Fruit fly (Drosophila melanogaster) whole organism, adult: ENCODE results near the gene peng.

Experiments
- CG11617 ChIP-seq: fragments of 200-800 bp; sonication (Bioruptor generic); optimal IDR thresholded peaks from 2 replicates; lab custom pipeline; 2017; ENCODE audit warnings: mild to moderate bottlenecking, missing biosample characterization, missing genetic modification reagents, missing genetic modification characterization
- CG12768 ChIP-seq: fragments of 200-800 bp; sonication (Bioruptor generic); optimal IDR thresholded peaks from 2 replicates; lab custom pipeline; 2017; ENCODE audit warnings: missing biosample characterization, missing genetic modification characterization, mild to moderate bottlenecking, moderate library complexity, missing genetic modification reagents
- CG14711 ChIP-seq: fragments of 200-800 bp; sonication (Bioruptor generic); optimal IDR thresholded peaks from 2 replicates; lab custom pipeline; 2018; ENCODE audit warnings: missing biosample characterization, mild to moderate bottlenecking, missing genetic modification characterization, moderate library complexity
- CG1620 ChIP-seq: fragments of 200-800 bp; sonication (Bioruptor generic); optimal IDR thresholded peaks from 2 replicates; lab custom pipeline; 2016; ENCODE audit warnings: missing biosample characterization, missing genetic modification characterization
- CG33017 ChIP-seq: fragments of 200-800 bp; sonication (Bioruptor generic); optimal IDR thresholded peaks from 2 replicates; lab custom pipeline; 2018; ENCODE audit warnings: missing biosample characterization, mild to moderate bottlenecking, missing genetic modification characterization, moderate library complexity
- CG5204 ChIP-seq: fragments of 200-800 bp; sonication (Bioruptor generic); optimal IDR thresholded peaks from 2 replicates; lab custom pipeline; 2016; ENCODE audit warnings: missing biosample characterization, missing genetic modification characterization
- CG7045 ChIP-seq: fragments of 200-800 bp; sonication (Bioruptor generic); optimal IDR thresholded peaks from 2 replicates; lab custom pipeline; 2017; ENCODE audit warnings: missing biosample characterization, mild to moderate bottlenecking, missing genetic modification characterization
- CG7101 ChIP-seq: fragments of 200-800 bp; sonication (Bioruptor generic); optimal IDR thresholded peaks from 2 replicates; lab custom pipeline; 2018; ENCODE audit warnings: missing biosample characterization, mild to moderate bottlenecking, missing genetic modification characterization, moderate library complexity
- Clk ChIP-seq: fragments of 200-800 bp; sonication (Bioruptor generic); optimal IDR thresholded peaks from 2 replicates; lab custom pipeline; 2017; ENCODE audit warnings: missing biosample characterization, missing genetic modification characterization
- Crg-1 ChIP-seq: fragments of 200-800 bp; sonication (Bioruptor generic); optimal IDR thresholded peaks from 2 replicates; lab custom pipeline; 2016; ENCODE audit warnings: missing biosample characterization, missing genetic modification characterization
- Hr96 ChIP-seq: fragments of 200-800 bp; sonication (Bioruptor generic); optimal IDR thresholded peaks from 2 replicates; lab custom pipeline; 2016; ENCODE audit warnings: missing biosample characterization, missing genetic modification characterization
- Mnt ChIP-seq: fragments of 200-800 bp; sonication (Bioruptor generic); optimal IDR thresholded peaks from 2 replicates; lab custom pipeline; 2016; ENCODE audit warnings: missing biosample characterization, mild to moderate bottlenecking, missing genetic modification characterization
- bab1 ChIP-seq: fragments of 200-800 bp; sonication (Bioruptor generic); optimal IDR thresholded peaks from 3 replicates; lab custom pipeline; 2019; ENCODE audit warnings: missing biosample characterization, mild to moderate bottlenecking, missing genetic modification characterization, moderate library complexity
- cic ChIP-seq: fragments of 200-800 bp; sonication (Bioruptor generic); optimal IDR thresholded peaks from 2 replicates; lab custom pipeline; 2017; ENCODE audit warnings: missing biosample characterization, mild to moderate bottlenecking, missing genetic modification characterization, moderate library complexity
- cnc ChIP-seq, 2 experiments: fragments of >200 bp; optimal IDR thresholded peaks; 2 replicates each; lab custom pipeline; 2017
- kay ChIP-seq: fragments of 200-800 bp; sonication (Bioruptor generic); peaks from one replicate; lab custom pipeline; 2016; ENCODE audit warnings: missing biosample characterization, missing genetic modification characterization, borderline replicate concordance
- ovo ChIP-seq: fragments of 200-800 bp; sonication (Bioruptor generic); optimal IDR thresholded peaks from 2 replicates; lab custom pipeline; 2016; ENCODE audit warnings: missing biosample characterization, missing genetic modification characterization
- pad ChIP-seq: fragments of 200-800 bp; sonication (Bioruptor generic); optimal IDR thresholded peaks from 3 replicates; lab custom pipeline; 2017; ENCODE audit warnings: missing biosample characterization, missing genetic modification characterization, mild to moderate bottlenecking, moderate library complexity, missing genetic modification reagents
- tj ChIP-seq: fragments of 200-800 bp; sonication (Bioruptor generic); optimal IDR thresholded peaks from 3 replicates; lab custom pipeline; 2017; ENCODE audit warnings: missing biosample characterization, mild to moderate bottlenecking, missing genetic modification characterization, moderate library complexity
- toe ChIP-seq: fragments of 200-800 bp; sonication (Bioruptor generic); optimal IDR thresholded peaks from 2 replicates; lab custom pipeline; 2016; ENCODE audit warnings: missing biosample characterization, missing genetic modification characterization

peng gene

dm6 chrX:21375595-21376047, 26.0 kb upstream of the peng start:
- TF ChIP-seq tj (peak; percentile 16), toe (GFP tag; lab: Kevin White, UChicago) (no peak), CG14711 (tag; lab: Kevin White, UChicago) (peak; percentile 55), cic (no peak), CG11617 (GFP tag; lab: Kevin White, UChicago) (no peak), CG7101 (tag; lab: Kevin White, UChicago) (peak; percentile 35), Mnt (GFP tag; lab: Kevin White, UChicago) (peak; percentile 17), cnc (optimal IDR thresholded peaks at IDR 0.05; lab: Kevin White, UChicago) (no peak), bab1 (GFP tag; lab: Kevin White, UChicago) (peak; percentile 84), CG7045 (no peak), CG5204 (GFP tag; lab: Kevin White, UChicago) (no peak), CG33017 (tag; lab: Kevin White, UChicago) (peak; percentile 26), Hr96 (GFP tag; lab: Kevin White, UChicago) (no peak), Crg-1 (peak; percentile 1)

- no peak for TF ChIP-seq CG33017 (tag; lab: Kevin White, UChicago)
- peak; percentile 40 for TF ChIP-seq Clk (GFP tag; lab: Kevin White, UChicago)
- peak; percentile 84 for TF ChIP-seq pad
- TF ChIP-seq cic: peak; percentile 44
- TF ChIP-seq CG1620: peak; percentile 83
- TF ChIP-seq CG12768 (GFP tag; lab: Kevin White, UChicago): peak; percentile 36
- no peak for TF ChIP-seq tj
- peak; percentile 17 for TF ChIP-seq toe (GFP tag; lab: Kevin White, UChicago)
- peak; percentile 52 for TF ChIP-seq CG14711 (tag; lab: Kevin White, UChicago)
- TF ChIP-seq CG11617 (GFP tag; lab: Kevin White, UChicago): no peak
- peak; percentile 8 for TF ChIP-seq CG5204 (GFP tag; lab: Kevin White, UChicago)
- TF ChIP-seq ovo: peak; percentile 55
- peak; percentile 72 for TF ChIP-seq Crg-1
- TF ChIP-seq cnc (optimal IDR thresholded peaks at IDR 0.05; lab: Kevin White, UChicago): no peak
- TF ChIP-seq CG7045: no peak
- peak; percentile 77 for TF ChIP-seq Hr96 (GFP tag; lab: Kevin White, UChicago)
- TF ChIP-seq bab1 (GFP tag; lab: Kevin White, UChicago): no peak
- peak; percentile 73 for TF ChIP-seq CG7101 (tag; lab: Kevin White, UChicago)
- TF ChIP-seq Mnt (GFP tag; lab: Kevin White, UChicago): peak; percentile 83
- peak; percentile 51 for TF ChIP-seq kay
These were observed 24.2 kb upstream of the peng start, which contains the start of gene slgA for dm6 chrX:21373659-21374426. slgA (plus strand) TSS chrX:21374002.

dm6 chrX:21369149-21369988, 19.7 kb upstream of the peng start:
- TF ChIP-seq pad (no peak), CG1620 (peak; percentile 27), CG11617 (GFP tag; lab: Kevin White, UChicago) (no peak), bab1 (GFP tag; lab: Kevin White, UChicago) (no peak), Mnt (GFP tag; lab: Kevin White, UChicago) (peak; percentile 21), CG33017 (tag; lab: Kevin White, UChicago) (no peak), cic (no peak), kay (no peak), Hr96 (GFP tag; lab: Kevin White, UChicago) (no peak), ovo (peak; percentile 6), tj (peak; percentile 30), CG12768 (GFP tag; lab: Kevin White, UChicago) (peak; percentile 24), CG7101 (tag; lab: Kevin White, UChicago) (peak; percentile 14), toe (GFP tag; lab: Kevin White, UChicago) (no peak), CG14711 (tag; lab: Kevin White, UChicago) (no peak), Clk (GFP tag; lab: Kevin White, UChicago) (no peak), cnc (optimal IDR thresholded peaks at IDR 0.05; lab: Kevin White, UChicago) (no peak), CG5204 (GFP tag; lab: Kevin White, UChicago) (peak; percentile 5), CG7045 (no peak)

dm6 chrX:21368410-21368918, 18.8 kb upstream of the peng start:
- TF ChIP-seq CG14711 (tag; lab: Kevin White, UChicago) (peak; percentile 78), Clk (GFP tag; lab: Kevin White, UChicago) (no peak), CG7101 (tag; lab: Kevin White, UChicago) (peak; percentile 20), Hr96 (GFP tag; lab: Kevin White, UChicago) (no peak), CG11617 (GFP tag; lab: Kevin White, UChicago) (no peak), cic (peak; percentile 69), CG7045 (no peak), pad (peak; percentile 3), Mnt (GFP tag; lab: Kevin White, UChicago) (peak; percentile 73), CG1620 (peak; percentile 21), CG12768 (GFP tag; lab: Kevin White, UChicago) (no peak), Crg-1 (no peak), CG5204 (GFP tag; lab: Kevin White, UChicago) (no peak), tj (peak; percentile 93), CG33017 (tag; lab: Kevin White, UChicago) (no peak), cnc (optimal IDR thresholded peaks at IDR 0.05; lab: Kevin White, UChicago) (no peak), ovo (peak; percentile 94)
